Worm (Caenorhabditis elegans) whole organism, mixed stage, embryonic: ENCODE results near the gene cubn-1.

Experiments
- ceh-39 ChIP-seq: fragments of 150-350 bp; optimal IDR thresholded peaks from 2 replicates; lab custom pipeline; 2014; ENCODE audit warnings: missing biosample characterization, missing genetic modification characterization
- ces-1 ChIP-seq: fragments of 150-350 bp; optimal IDR thresholded peaks from 2 replicates; lab custom pipeline; 2014; ENCODE audit warnings: missing biosample characterization, missing genetic modification reagents, missing genetic modification characterization
- drap-1 ChIP-seq: fragments of 200-800 bp; sonication (Bioruptor generic); optimal IDR thresholded peaks from 3 replicates; lab custom pipeline; 2018; ENCODE audit warnings: mild to moderate bottlenecking, missing genetic modification characterization, missing compliant biosample characterization
- elt-1 ChIP-seq: sonication (generic microtip); optimal IDR thresholded peaks from 2 replicates; lab custom pipeline; 2017; ENCODE audit warnings: missing genetic modification characterization, mild to moderate bottlenecking, missing compliant biosample characterization, antibody characterized with exemption, moderate library complexity, borderline replicate concordance; ENCODE audit not compliant: insufficient read depth
- elt-3 ChIP-seq: fragments of 150-350 bp; optimal IDR thresholded peaks from 2 replicates; lab custom pipeline; 2014; ENCODE audit warnings: missing biosample characterization, missing genetic modification characterization
- lin-13 ChIP-seq: fragments of 150-350 bp; optimal IDR thresholded peaks from 2 replicates; lab custom pipeline; 2014; ENCODE audit warnings: missing biosample characterization, missing genetic modification characterization
- unc-120 ChIP-seq: sonication (generic microtip); optimal IDR thresholded peaks from 2 replicates; lab custom pipeline; 2017; ENCODE audit warnings: missing genetic modification characterization, missing compliant biosample characterization; ENCODE audit not compliant: poor library complexity, severe bottlenecking
- unc-62 ChIP-seq: fragments of 150-350 bp; optimal IDR thresholded peaks from 2 replicates; lab custom pipeline; 2014; ENCODE audit warnings: missing biosample characterization, missing genetic modification reagents, missing genetic modification characterization

DNA sequence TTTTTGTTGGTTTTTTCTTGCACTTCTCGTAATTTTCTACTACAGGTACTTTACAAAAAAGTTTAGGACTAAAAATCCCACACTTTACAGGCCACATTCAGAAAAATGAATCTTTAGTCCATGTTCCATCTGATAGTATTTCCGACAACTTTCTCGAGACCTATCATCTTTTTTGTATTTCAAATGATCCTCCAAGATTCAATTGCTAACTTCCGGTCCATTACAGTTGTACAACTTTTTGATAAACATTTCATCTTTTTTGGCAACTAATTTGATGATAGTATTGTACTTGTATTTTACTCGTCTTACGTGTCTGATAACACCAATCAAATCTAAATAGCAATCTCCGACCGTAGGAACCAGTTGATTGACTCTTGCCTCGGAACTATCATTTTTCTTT is 56.3 kb downstream of the cubn-1 start:
- TF ChIP-seq elt-1 (tag; lab: Kevin White, UChicago) (no peak), ces-1 (no peak), drap-1 (no peak), ceh-39 (tag; lab: Kevin White, UChicago) (no peak), elt-3 (tag; lab: Kevin White, UChicago) (no peak), unc-62 (GFP tag; lab: Kevin White, UChicago) (no peak), lin-13 (no peak), unc-120 (tag; lab: Kevin White, UChicago) (no peak)
